Worm (Caenorhabditis elegans): ENCODE results near the gene swt-3.
A peak's percentile ranks its signal among the peaks of the same experiment; 100 is the strongest.

Gene swt-3

DNA sequence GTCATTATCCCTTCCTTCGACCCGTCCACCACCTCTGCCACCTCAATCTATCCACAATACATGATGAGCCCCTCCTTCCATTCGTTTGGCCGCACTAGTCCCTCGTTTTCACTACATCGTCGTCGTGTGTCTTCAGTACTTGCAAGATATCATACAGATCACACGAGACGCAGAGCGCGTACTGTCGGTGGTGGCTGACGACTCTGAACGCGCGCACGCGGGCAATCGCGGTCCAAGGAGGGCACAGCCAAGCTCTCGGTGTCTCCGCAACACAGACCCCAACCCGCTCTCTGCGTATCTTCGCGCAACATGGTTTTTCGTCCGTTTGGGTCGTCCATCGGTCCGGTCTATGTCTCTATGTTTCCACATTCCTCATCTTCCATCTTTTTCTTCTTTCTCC lies 36.5 kb upstream of the swt-3 start (continued):
- TF ChIP-seq lin-11 (tag; optimal IDR thresholded peaks at IDR 0.05) (no peak), mab-5 (tag; optimal IDR thresholded peaks at IDR 0.05) (no peak), dmd-4 (tag; optimal IDR thresholded peaks at IDR 0.05) (no peak), R02D3.7 (tag; optimal IDR thresholded peaks at IDR 0.05) (no peak), peb-1 (tag; optimal IDR thresholded peaks at IDR 0.05) (peak; percentile 91), nhr-25 (tag; optimal IDR thresholded peaks at IDR 0.05) (no peak), fos-1 (tag; optimal IDR thresholded peaks at IDR 0.05) (peak; percentile 11), ztf-11 (tag; optimal IDR thresholded peaks at IDR 0.05) (no peak), zag-1 (tag; optimal IDR thresholded peaks at IDR 0.05) (no peak), nhr-77 (tag; optimal IDR thresholded peaks at IDR 0.05) (no peak), nhr-129 (tag; optimal IDR thresholded peaks at IDR 0.05) (peak; percentile 32), elt-3 (tag; optimal IDR thresholded peaks at IDR 0.05) (no peak), lin-13 (GFP tag; optimal IDR thresholded peaks at IDR 0.05) (no peak), F13H6.1 (tag; optimal IDR thresholded peaks at IDR 0.05) (no peak), unc-55 (GFP tag; optimal IDR thresholded peaks at IDR 0.05) (peak; percentile 10), sma-9 (GFP tag; optimal IDR thresholded peaks at IDR 0.05) (no peak), sma-9 (tag; optimal IDR thresholded peaks at IDR 0.05) (no peak), ceh-16 (tag; optimal IDR thresholded peaks at IDR 0.05) (no peak), nhr-11 (tag; optimal IDR thresholded peaks at IDR 0.05) (no peak), skn-1 (tag; optimal IDR thresholded peaks at IDR 0.05) (no peak), gmeb-1 (tag; optimal IDR thresholded peaks at IDR 0.05) (no peak), ZK546.5 (tag; optimal IDR thresholded peaks at IDR 0.05) (no peak), egl-27 (tag; optimal IDR thresholded peaks at IDR 0.05) (no peak), aly-2 (tag; optimal IDR thresholded peaks at IDR 0.05) (no peak), nhr-23 (tag; optimal IDR thresholded peaks at IDR 0.05) (no peak), ztf-1 (GFP tag; conservative IDR thresholded peaks at IDR 0.05) (no peak), mdl-1 (tag; optimal IDR thresholded peaks at IDR 0.05) (peak in 1 of 2 experiments; percentile 12)

DNA sequence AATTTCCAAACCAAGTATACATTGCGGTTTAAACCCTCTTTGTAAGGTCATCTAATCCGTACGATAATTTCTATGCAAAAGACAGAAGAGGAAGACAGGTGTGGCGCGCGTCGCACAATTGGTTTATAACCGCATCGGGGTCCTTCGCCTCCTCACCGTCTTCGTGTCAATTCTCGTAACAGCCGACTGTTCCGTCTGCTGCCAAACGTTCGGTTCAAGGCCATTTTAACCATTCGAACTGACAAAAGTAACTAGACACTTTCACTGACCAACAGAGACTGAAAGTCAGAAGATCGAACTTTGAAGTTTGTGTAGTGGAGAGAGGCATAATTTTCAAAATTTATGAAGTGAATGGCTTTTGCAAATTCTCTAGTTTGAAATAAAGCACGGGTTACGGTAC lies 35.5 kb upstream of the swt-3 start:
- TF ChIP-seq nhr-25 (tag; optimal IDR thresholded peaks at IDR 0.05) (peak; percentile 57), blmp-1 (tag; optimal IDR thresholded peaks at IDR 0.05; ENCODE audit: insufficient read depth) (peak; percentile 84), lsy-2 (tag; optimal IDR thresholded peaks at IDR 0.05) (no peak)

DNA sequence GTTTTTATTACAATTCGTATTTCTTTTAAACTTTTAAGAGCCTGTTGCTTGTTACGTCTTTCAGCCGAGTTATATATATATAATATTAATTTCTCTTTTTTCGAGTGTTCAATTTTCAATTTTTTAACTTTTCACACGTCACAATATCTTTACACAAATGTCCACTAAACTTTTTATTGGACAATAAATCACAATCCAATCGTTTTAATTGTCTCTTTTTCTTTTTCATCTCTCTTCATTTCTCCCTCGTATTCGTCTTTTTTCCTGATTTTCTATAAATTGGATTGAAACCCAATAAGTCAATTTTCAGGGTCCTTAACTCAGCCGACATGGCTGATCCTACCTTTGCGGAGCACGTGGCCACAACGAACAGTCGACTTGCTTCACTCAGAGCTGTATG lies 31.6 kb upstream of the swt-3 start, which contains the start of gene miz-1:
Gene miz-1 (plus strand): TSS at position 301 of the 400 bp plus-strand sequence.
- TF ChIP-seq nhr-11 (tag; optimal IDR thresholded peaks at IDR 0.05): no peak
- TF ChIP-seq F13H6.1 (tag; optimal IDR thresholded peaks at IDR 0.05): no peak
- no peak for TF ChIP-seq R02D3.7 (tag; optimal IDR thresholded peaks at IDR 0.05)
- no peak for TF ChIP-seq ztf-4 (tag; optimal IDR thresholded peaks at IDR 0.05)
- no peak for TF ChIP-seq alr-1 (tag; optimal IDR thresholded peaks at IDR 0.05)
- no peak for TF ChIP-seq zag-1 (tag; optimal IDR thresholded peaks at IDR 0.05)
- TF ChIP-seq sem-4 (tag; optimal IDR thresholded peaks at IDR 0.05): no peak
- no peak for TF ChIP-seq unc-62 (GFP tag; optimal IDR thresholded peaks at IDR 0.05)
- TF ChIP-seq ceh-82 (tag; optimal IDR thresholded peaks at IDR 0.05): no peak

DNA sequence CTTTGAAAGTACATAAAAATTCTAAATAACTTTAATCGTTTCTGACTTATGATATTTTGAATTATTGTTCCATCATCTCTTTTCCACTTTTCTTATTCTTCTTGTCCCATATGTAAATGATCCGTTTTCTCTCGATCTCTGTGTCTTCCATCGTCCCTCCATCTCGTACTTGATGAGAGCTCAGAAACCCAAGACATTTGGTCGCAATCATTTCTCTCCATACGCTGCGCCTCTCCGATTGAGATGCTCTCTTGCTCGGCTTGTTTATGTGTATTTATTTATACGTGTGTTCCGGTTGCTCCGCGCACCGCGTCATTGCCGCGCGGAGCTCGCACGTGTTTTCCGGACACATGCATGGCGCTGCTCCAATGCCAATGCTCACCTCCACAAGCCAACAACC lies 30.9 kb upstream of the swt-3 start:
- no peak for TF ChIP-seq F13H6.1 (tag; optimal IDR thresholded peaks at IDR 0.05)
- no peak for TF ChIP-seq mdl-1 (tag; optimal IDR thresholded peaks at IDR 0.05)
- TF ChIP-seq Y55F3AM.14 (GFP tag; optimal IDR thresholded peaks at IDR 0.05): no peak
- no peak for TF ChIP-seq zag-1 (tag; optimal IDR thresholded peaks at IDR 0.05)
- no peak for TF ChIP-seq ceh-82 (tag; optimal IDR thresholded peaks at IDR 0.05)

DNA sequence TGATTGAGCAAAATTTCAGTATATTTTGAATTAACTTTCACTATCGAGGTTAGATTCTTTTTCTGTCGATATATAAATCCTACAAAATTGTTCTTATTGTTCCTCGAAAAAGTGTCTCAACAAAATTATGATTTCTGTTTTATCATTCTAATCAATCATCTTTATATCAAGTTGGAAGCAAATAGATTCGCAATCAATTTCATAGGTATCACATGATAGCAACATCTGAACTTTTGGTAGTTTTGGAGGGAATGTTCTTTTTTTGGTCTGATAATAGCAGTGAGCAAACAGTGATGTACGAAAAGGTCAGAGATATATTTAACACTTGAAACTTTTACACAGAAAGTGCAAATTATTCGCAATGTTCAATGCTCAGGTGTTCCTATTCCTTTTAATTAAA lies 30.3 kb upstream of the swt-3 start:
- peak; percentile 30 for TF ChIP-seq crh-2 (tag; optimal IDR thresholded peaks at IDR 0.05)
- peak; percentile 63 for TF ChIP-seq sma-9 (GFP tag; optimal IDR thresholded peaks at IDR 0.05)
- no peak for TF ChIP-seq sma-9 (tag; optimal IDR thresholded peaks at IDR 0.05)
- TF ChIP-seq F13H6.1 (tag; optimal IDR thresholded peaks at IDR 0.05): peak; percentile 5
- TF ChIP-seq peb-1 (tag; optimal IDR thresholded peaks at IDR 0.05): no peak
- peak; percentile 23 for TF ChIP-seq gmeb-1 (tag; optimal IDR thresholded peaks at IDR 0.05)
- no peak for TF ChIP-seq nhr-23 (tag; optimal IDR thresholded peaks at IDR 0.05)
- peak; percentile 62 for TF ChIP-seq fos-1 (tag; optimal IDR thresholded peaks at IDR 0.05)
- no peak for TF ChIP-seq elt-1 (tag; optimal IDR thresholded peaks at IDR 0.05)

Measured in whole organism, L2 larva.